Worm (Caenorhabditis elegans) whole organism, L1 larva: ENCODE results near the gene asp-4.
A peak's percentile ranks its signal among the peaks of the same experiment; 100 is the strongest.

Source experiments
- C04F5.9 ChIP-seq: sonication (generic microtip); optimal IDR thresholded peaks from 2 replicates; lab custom pipeline; 2016; ENCODE audit warnings: missing genetic modification characterization, missing compliant biosample characterization
- F16B12.6 ChIP-seq: fragments of 150-350 bp; optimal IDR thresholded peaks from 2 replicates; lab custom pipeline; 2014; ENCODE audit warnings: missing biosample characterization, missing genetic modification characterization
- alr-1 ChIP-seq: fragments of 200-800 bp; sonication (Bioruptor generic); optimal IDR thresholded peaks from 2 replicates; lab custom pipeline; 2018; ENCODE audit warnings: borderline replicate concordance, mild to moderate bottlenecking, missing genetic modification characterization, missing compliant biosample characterization
- blmp-1 ChIP-seq: fragments of 150-350 bp; optimal IDR thresholded peaks from 2 replicates; lab custom pipeline; 2014; ENCODE audit warnings: missing biosample characterization, missing genetic modification characterization
- ceh-63 ChIP-seq: fragments of 200-800 bp; sonication (Bioruptor generic); optimal IDR thresholded peaks from 2 replicates; lab custom pipeline; 2018; ENCODE audit warnings: mild to moderate bottlenecking, missing genetic modification characterization, missing compliant biosample characterization
- ceh-82 ChIP-seq, 3 experiments: fragments of 150-350 bp in 1 of 3; sonication (generic microtip) in 2 of 3; optimal IDR thresholded peaks; 2 replicates each; lab custom pipeline; 2014 to 2017; ENCODE audit warnings: missing biosample characterization in 3 of 3, missing genetic modification characterization in 3 of 3
- ceh-90 ChIP-seq: sonication (generic microtip); optimal IDR thresholded peaks from 2 replicates; lab custom pipeline; 2016; ENCODE audit warnings: missing genetic modification characterization, missing compliant biosample characterization
- dpl-1 ChIP-seq, 3 experiments: fragments of 150-350 bp in 2 of 3; sonication (generic microtip) in 1 of 3; optimal IDR thresholded peaks; 2 replicates each; lab custom pipeline; 2014 to 2017; ENCODE audit warnings: missing biosample characterization in 3 of 3, missing genetic modification characterization in 3 of 3, missing genetic modification reagents in 3 of 3
- dsc-1 ChIP-seq: sonication (generic microtip); optimal IDR thresholded peaks from 2 replicates; lab custom pipeline; 2016; ENCODE audit warnings: mild to moderate bottlenecking, missing genetic modification characterization, missing compliant biosample characterization
- efl-1 ChIP-seq, 4 experiments: fragments of 150-350 bp; optimal IDR thresholded peaks in 3 of 4; peaks in 1 of 4; 1 replicate in 1 of 4; 2 replicates in 3 of 4; lab custom pipeline; 2014; ENCODE audit warnings: missing biosample characterization in 2 of 4, missing genetic modification characterization in 2 of 4, missing genetic modification reagents in 2 of 4
- efl-3 ChIP-seq: fragments of 200-800 bp; sonication (Bioruptor generic); optimal IDR thresholded peaks from 2 replicates; lab custom pipeline; 2018; ENCODE audit warnings: mild to moderate bottlenecking, missing genetic modification characterization, missing compliant biosample characterization
- egl-13 ChIP-seq: sonication (generic microtip); optimal IDR thresholded peaks from 2 replicates; lab custom pipeline; 2016; ENCODE audit warnings: missing genotype, missing genetic modification reagents, missing genetic modification characterization, missing compliant biosample characterization
- elt-2 ChIP-seq: sonication (generic microtip); optimal IDR thresholded peaks from 2 replicates; lab custom pipeline; 2016; ENCODE audit warnings: missing genetic modification characterization, mild to moderate bottlenecking, inconsistent platforms, missing compliant biosample characterization, missing genetic modification reagents
- fkh-10 ChIP-seq: sonication (generic microtip); optimal IDR thresholded peaks from 2 replicates; lab custom pipeline; 2017; ENCODE audit warnings: missing biosample characterization, missing genetic modification reagents, missing genetic modification characterization
- fkh-4 ChIP-seq: sonication (generic microtip); optimal IDR thresholded peaks from 2 replicates; lab custom pipeline; 2016; ENCODE audit warnings: missing compliant biosample characterization, missing genetic modification characterization, borderline replicate concordance
- fkh-8 ChIP-seq: sonication (generic microtip); optimal IDR thresholded peaks from 2 replicates; lab custom pipeline; 2016; ENCODE audit warnings: mild to moderate bottlenecking, missing genetic modification characterization, missing compliant biosample characterization
- lin-14 ChIP-seq: fragments of 200-800 bp; sonication (Bioruptor generic); optimal IDR thresholded peaks from 2 replicates; lab custom pipeline; 2018; ENCODE audit warnings: mild to moderate bottlenecking, missing genetic modification characterization, moderate library complexity, missing compliant biosample characterization
- lin-15B ChIP-seq: fragments of 150-350 bp; sonication (generic microtip); optimal IDR thresholded peaks from 3 replicates; lab custom pipeline; 2014; ENCODE audit warnings: missing biosample characterization, missing genetic modification characterization
- mdl-1 ChIP-seq, 2 experiments: fragments of 150-350 bp; optimal IDR thresholded peaks; 2 replicates each; lab custom pipeline; 2014 to 2017; ENCODE audit warnings: missing biosample characterization in 2 of 2, missing genetic modification characterization in 2 of 2, inconsistent platforms in 1 of 2
- mep-1 ChIP-seq: fragments of 150-350 bp; optimal IDR thresholded peaks from 2 replicates; lab custom pipeline; 2014; ENCODE audit warnings: missing biosample characterization, missing genetic modification characterization
- nhr-20 ChIP-seq: sonication (generic microtip); optimal IDR thresholded peaks from 2 replicates; lab custom pipeline; 2016; ENCODE audit warnings: mild to moderate bottlenecking, missing genetic modification characterization, missing compliant biosample characterization
- nhr-76 ChIP-seq: sonication (generic microtip); optimal IDR thresholded peaks from 2 replicates; lab custom pipeline; 2017; ENCODE audit warnings: missing biosample characterization, missing genetic modification characterization
- nhr-77 ChIP-seq: fragments of 150-350 bp; optimal IDR thresholded peaks from 2 replicates; lab custom pipeline; 2014; ENCODE audit warnings: missing biosample characterization, missing genetic modification characterization
- nhr-84 ChIP-seq: sonication (generic microtip); optimal IDR thresholded peaks from 2 replicates; lab custom pipeline; 2017; ENCODE audit warnings: missing biosample characterization, missing genetic modification characterization
- pax-3 ChIP-seq: fragments of 200-800 bp; sonication (Bioruptor generic); optimal IDR thresholded peaks from 2 replicates; lab custom pipeline; 2018; ENCODE audit warnings: mild to moderate bottlenecking, missing genetic modification characterization, moderate library complexity, missing compliant biosample characterization
- rnt-1 ChIP-seq: sonication (generic microtip); optimal IDR thresholded peaks from 2 replicates; lab custom pipeline; 2016; ENCODE audit warnings: mild to moderate bottlenecking, missing genetic modification characterization, moderate library complexity, missing compliant biosample characterization
- snpc-4 ChIP-seq: fragments of 150-350 bp; optimal IDR thresholded peaks from 2 replicates; lab custom pipeline; 2014; ENCODE audit warnings: missing biosample characterization, missing genetic modification characterization
- sptf-1 ChIP-seq: fragments of 150-350 bp; optimal IDR thresholded peaks from 2 replicates; lab custom pipeline; 2014; ENCODE audit warnings: missing biosample characterization, missing genetic modification characterization
- sup-37 ChIP-seq: fragments of 200-800 bp; sonication (Bioruptor generic); optimal IDR thresholded peaks from 2 replicates; lab custom pipeline; 2018; ENCODE audit warnings: mild to moderate bottlenecking, missing genetic modification characterization, missing compliant biosample characterization
- swsn-7 ChIP-seq: sonication (generic microtip); optimal IDR thresholded peaks from 2 replicates; lab custom pipeline; 2016; ENCODE audit warnings: missing genetic modification characterization, missing compliant biosample characterization
- zip-4 ChIP-seq: fragments of 200-800 bp; sonication (Bioruptor generic); optimal IDR thresholded peaks from 2 replicates; lab custom pipeline; 2018; ENCODE audit warnings: mild to moderate bottlenecking, missing genetic modification characterization, moderate library complexity, missing compliant biosample characterization
- ztf-11 ChIP-seq, 2 experiments: sonication (generic microtip); optimal IDR thresholded peaks; 2 replicates each; lab custom pipeline; 2016 to 2017; ENCODE audit warnings: missing genetic modification characterization in 2 of 2, missing biosample characterization in 1 of 2, missing compliant biosample characterization in 1 of 2
- ztf-4 ChIP-seq: fragments of 150-350 bp; optimal IDR thresholded peaks from 2 replicates; lab custom pipeline; 2014; ENCODE audit warnings: missing biosample characterization, missing genetic modification characterization

asp-4 gene

ce11 chrX:13210478-13210877 lies 10.8 kb downstream of the asp-4 start (continued):
- TF ChIP-seq ceh-90 (tag; lab: Kevin White, UChicago): no peak
- TF ChIP-seq C04F5.9 (tag; lab: Kevin White, UChicago): no peak
- no peak for TF ChIP-seq dpl-1 (GFP tag; optimal IDR thresholded peaks at IDR 0.05; lab: Kevin White, UChicago)
- TF ChIP-seq nhr-77 (tag; lab: Kevin White, UChicago): no peak
- TF ChIP-seq nhr-76 (tag; lab: Kevin White, UChicago): no peak
- TF ChIP-seq alr-1 (tag; lab: Kevin White, UChicago): no peak
- TF ChIP-seq efl-1 (optimal IDR thresholded peaks at IDR 0.05; lab: Kevin White, UChicago): no peak
- TF ChIP-seq efl-1 (GFP tag; optimal IDR thresholded peaks at IDR 0.05 in 1 of 2; lab: Kevin White, UChicago): peak in 1 of 2 experiments; percentile 3
- TF ChIP-seq nhr-84 (tag; lab: Kevin White, UChicago): no peak
- TF ChIP-seq swsn-7: peak; percentile 23

DNA sequence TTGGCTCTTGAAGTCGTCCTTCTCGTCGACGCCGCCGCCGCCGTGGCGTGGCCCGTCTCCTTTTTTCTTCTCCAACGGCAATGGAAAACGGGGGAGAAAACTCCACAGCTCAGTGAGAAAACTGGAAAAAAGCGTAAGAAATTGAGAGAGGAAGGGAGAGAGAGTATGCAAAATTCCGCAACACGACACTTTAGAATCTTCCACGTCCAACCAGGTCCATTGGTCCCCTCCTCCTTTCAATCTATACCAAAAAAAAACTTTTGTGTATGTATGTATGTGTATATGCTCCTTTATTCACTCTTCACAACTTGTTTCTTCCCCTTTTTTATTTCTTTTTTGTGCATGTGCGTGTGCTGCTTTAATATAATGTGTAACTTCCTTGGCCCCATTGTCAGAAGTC lies 12.2 kb downstream of the asp-4 start:
- TF ChIP-seq mdl-1 (tag; optimal IDR thresholded peaks at IDR 0.05; lab: Kevin White, UChicago) (no peak), blmp-1 (tag; lab: Kevin White, UChicago) (no peak), efl-1 (optimal IDR thresholded peaks at IDR 0.05; lab: Kevin White, UChicago) (no peak), efl-1 (GFP tag; optimal IDR thresholded peaks at IDR 0.05 in 1 of 2; lab: Kevin White, UChicago) (no peak), nhr-20 (tag; lab: Kevin White, UChicago) (no peak), lin-14 (GFP tag; lab: Kevin White, UChicago) (peak; percentile 61), alr-1 (tag; lab: Kevin White, UChicago) (no peak), pax-3 (no peak), ceh-82 (tag; optimal IDR thresholded peaks at IDR 0.05; lab: Kevin White, UChicago) (peak in 1 of 3 experiments; percentile 0), ztf-11 (tag; optimal IDR thresholded peaks at IDR 0.05; lab: Kevin White, UChicago) (no peak), fkh-10 (peak; percentile 69), swsn-7 (no peak)
- TF ChIP-seq, all 84 proteins: peak for 3

ce11 chrX:13206911-13207310 lies 14.4 kb downstream of the asp-4 start:
- TF ChIP-seq ztf-4 (tag; lab: Kevin White, UChicago) (no peak), F16B12.6 (tag; lab: Kevin White, UChicago) (no peak), dsc-1 (no peak), fkh-8 (no peak), zip-4 (GFP tag; lab: Kevin White, UChicago) (no peak), fkh-10 (peak; percentile 84), rnt-1 (peak; percentile 22), efl-3 (GFP tag; lab: Kevin White, UChicago) (no peak), efl-1 (optimal IDR thresholded peaks at IDR 0.05; lab: Kevin White, UChicago) (no peak), efl-1 (GFP tag; optimal IDR thresholded peaks at IDR 0.05 in 1 of 2; lab: Kevin White, UChicago) (peak in 1 of 2 experiments; percentile 82), ceh-82 (tag; optimal IDR thresholded peaks at IDR 0.05; lab: Kevin White, UChicago) (peak in 1 of 3 experiments; percentile 6), lin-14 (GFP tag; lab: Kevin White, UChicago) (peak; percentile 74), snpc-4 (no peak)

DNA sequence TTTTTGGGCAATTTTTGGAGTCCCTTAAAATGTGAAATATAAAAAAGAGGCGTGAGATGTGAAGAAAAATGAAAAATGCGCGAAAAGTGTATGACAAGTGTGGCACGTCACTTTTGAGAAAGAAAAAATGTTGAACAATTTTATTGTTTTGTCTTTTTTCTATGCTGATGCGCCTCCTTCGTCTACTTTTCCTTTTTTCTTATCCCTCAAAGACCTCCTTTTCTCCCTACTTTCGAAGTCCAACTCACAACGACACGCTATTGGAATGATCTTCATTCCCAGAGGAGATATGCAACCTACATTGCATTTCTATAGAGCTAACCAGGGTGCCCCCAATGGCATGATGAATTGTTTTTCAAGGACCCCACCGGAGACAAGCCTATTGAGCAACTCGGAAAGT lies 15.3 kb downstream of the asp-4 start:
- no peak for TF ChIP-seq lin-15B
- TF ChIP-seq sptf-1: no peak
- peak; percentile 58 for TF ChIP-seq lin-14 (GFP tag; lab: Kevin White, UChicago)
- no peak for TF ChIP-seq mep-1 (tag; lab: Kevin White, UChicago)
- TF ChIP-seq egl-13: no peak
- no peak for TF ChIP-seq ztf-11 (tag; optimal IDR thresholded peaks at IDR 0.05; lab: Kevin White, UChicago)
- peak; percentile 72 for TF ChIP-seq fkh-10

ce11 chrX:13202312-13202711 lies 18.9 kb downstream of the asp-4 start:
- TF ChIP-seq ceh-63 (GFP tag; lab: Kevin White, UChicago) (no peak), rnt-1 (no peak), sup-37 (GFP tag; lab: Kevin White, UChicago) (no peak), elt-2 (tag; lab: Kevin White, UChicago) (no peak), fkh-4 (tag; lab: Kevin White, UChicago) (no peak), mdl-1 (tag; optimal IDR thresholded peaks at IDR 0.05; lab: Kevin White, UChicago) (no peak)
